Fruit fly (Drosophila melanogaster): ENCODE results near the gene sas.
A peak's percentile ranks its signal among the peaks of the same experiment; 100 is the strongest.

sas gene

DNA sequence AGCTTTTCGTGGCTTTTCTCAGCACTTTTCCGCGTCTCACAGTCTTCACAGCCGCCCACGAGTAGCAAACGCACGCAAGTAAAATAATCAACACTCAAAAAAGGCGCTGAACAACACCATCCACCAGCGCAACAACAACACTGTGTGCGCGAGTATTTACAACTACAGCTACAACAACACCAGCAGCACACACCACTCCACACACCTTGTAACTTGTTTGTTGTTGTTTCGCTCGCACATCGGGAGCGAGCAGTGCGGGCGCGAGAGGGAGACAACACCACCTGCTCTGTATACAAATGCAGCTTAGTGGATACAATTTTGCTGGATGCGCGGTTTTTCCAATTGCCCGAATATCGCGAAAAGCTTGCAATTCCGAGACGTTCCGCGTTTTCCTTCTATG is 38.9 kb upstream of the sas start (continued):
- TF ChIP-seq pros (GFP tag; optimal IDR thresholded peaks at IDR 0.05) (peak; percentile 35), Nf-YB (GFP tag; optimal IDR thresholded peaks at IDR 0.05) (no peak), CG31388 (GFP tag; optimal IDR thresholded peaks at IDR 0.05) (no peak), CG32767 (GFP tag; IDR thresholded peaks at IDR 0.05) (no peak), Oli (tag; optimal IDR thresholded peaks at IDR 0.05) (no peak), Lim3 (GFP tag; IDR thresholded peaks at IDR 0.05) (no peak), CG11723 (GFP tag; optimal IDR thresholded peaks at IDR 0.05) (no peak), CG4360 (GFP tag; IDR thresholded peaks at IDR 0.05) (peak; percentile 100), NC2α (GFP tag; optimal IDR thresholded peaks at IDR 0.05) (no peak), org-1 (GFP tag; optimal IDR thresholded peaks at IDR 0.05) (no peak), CG2199 (GFP tag; IDR thresholded peaks at IDR 0.05) (peak; percentile 66; the same call in 1 of the 3 replicates), Mes4 (GFP tag; optimal IDR thresholded peaks at IDR 0.05) (no peak), CG2678 (tag; optimal IDR thresholded peaks at IDR 0.05) (no peak), gsb (GFP tag; IDR thresholded peaks at IDR 0.05) (no peak), BEAF-32 (GFP tag; optimal IDR thresholded peaks at IDR 0.05) (no peak), CG10366 (GFP tag; IDR thresholded peaks at IDR 0.05) (no peak), Gsc (GFP tag; IDR thresholded peaks at IDR 0.05) (no peak), caup (GFP tag; optimal IDR thresholded peaks at IDR 0.05; ENCODE audit: severe bottlenecking) (no peak), CG12942 (GFP tag; optimal IDR thresholded peaks at IDR 0.05) (no peak), Xrp1 (GFP tag; IDR thresholded peaks at IDR 0.05) (no peak), Aef1 (GFP tag; IDR thresholded peaks at IDR 0.05) (peak; percentile 77), sr (GFP tag; IDR thresholded peaks at IDR 0.05) (peak; percentile 84), nerfin-1 (tag; optimal IDR thresholded peaks at IDR 0.05) (peak; percentile 83), ara (GFP tag; IDR thresholded peaks at IDR 0.05) (no peak), Chrac-16 (GFP tag; optimal IDR thresholded peaks at IDR 0.05) (no peak), CG42726 (GFP tag; IDR thresholded peaks at IDR 0.05; ENCODE audit: partially characterized antibody) (no peak), crc (GFP tag; optimal IDR thresholded peaks at IDR 0.05) (no peak), Fer3 (tag; optimal IDR thresholded peaks at IDR 0.05) (no peak), grn (GFP tag; optimal IDR thresholded peaks at IDR 0.05) (no peak), ato (GFP tag; IDR thresholded peaks at IDR 0.05; ENCODE audit: partially characterized antibody) (no peak), lilli (GFP tag; optimal IDR thresholded peaks at IDR 0.05) (no peak), ttk (GFP tag; IDR thresholded peaks at IDR 0.05) (no peak), tll (GFP tag; optimal IDR thresholded peaks at IDR 0.05) (no peak), luna (GFP tag; optimal IDR thresholded peaks at IDR 0.05) (no peak), CG16863 (GFP tag; optimal IDR thresholded peaks at IDR 0.05) (no peak), HLH3B (GFP tag; IDR thresholded peaks at IDR 0.05) (no peak), Mrtf (GFP tag; IDR thresholded peaks at IDR 0.05) (no peak), CG4617 (GFP tag; optimal IDR thresholded peaks at IDR 0.05; ENCODE audit: borderline replicate concordance) (peak; percentile 96), Pdp1 (GFP tag; optimal IDR thresholded peaks at IDR 0.05) (no peak), cas (GFP tag; IDR thresholded peaks at IDR 0.05) (no peak), Drgx (GFP tag; IDR thresholded peaks at IDR 0.05) (no peak), grau (tag; optimal IDR thresholded peaks at IDR 0.05) (no peak), rib (GFP tag; IDR thresholded peaks at IDR 0.05) (no peak), Taf1 (GFP tag; IDR thresholded peaks at IDR 0.05) (no peak), Dip2 (GFP tag; IDR thresholded peaks at IDR 0.05) (no peak), CG6854 (GFP tag; optimal IDR thresholded peaks at IDR 0.05) (no peak), CG8359 (GFP tag; optimal IDR thresholded peaks at IDR 0.05; ENCODE audit: borderline replicate concordance) (no peak), row (GFP tag; IDR thresholded peaks at IDR 0.05) (no peak), ftz-f1 (GFP tag; optimal IDR thresholded peaks at IDR 0.05) (peak; percentile 80), vfl (GFP tag; optimal IDR thresholded peaks at IDR 0.05) (no peak), Gug (GFP tag; IDR thresholded peaks at IDR 0.05) (no peak), lab (GFP tag; optimal IDR thresholded peaks at IDR 0.05) (no peak)

All from whole organism, embryonic.